Worm (Caenorhabditis elegans) whole organism, midembryonic: ENCODE data around the gene R10E4.3.

Experiments used
- T22C8.4 ChIP-seq: fragments of 200-800 bp; sonication (Bioruptor generic); IDR thresholded peaks from 2 replicates; pipeline ENCODE4 v1.3.6; 2022; ENCODE audit warnings: missing genetic modification characterization, missing compliant biosample characterization
- cog-1 ChIP-seq: sonication (generic microtip); optimal IDR thresholded peaks from 2 replicates; lab custom pipeline; 2016; ENCODE audit warnings: missing genetic modification characterization, missing compliant biosample characterization
- tab-1 ChIP-seq: fragments of 200-800 bp; sonication (Bioruptor generic); IDR thresholded peaks from 2 replicates; pipeline ENCODE4 v1.3.6; 2022; ENCODE audit warnings: missing genetic modification characterization, missing compliant biosample characterization
- ztf-23 ChIP-seq: fragments of 200-800 bp; sonication (Bioruptor generic); IDR thresholded peaks from 2 replicates; pipeline ENCODE4 v1.3.6; 2022; ENCODE audit warnings: missing genetic modification reagents, missing genetic modification characterization, missing compliant biosample characterization
- ztf-29 ChIP-seq: fragments of 200-800 bp; sonication (Bioruptor generic); IDR thresholded peaks from 2 replicates; pipeline ENCODE4 v1.3.6; 2022; ENCODE audit warnings: missing genetic modification reagents, missing genetic modification characterization, missing compliant biosample characterization

DNA sequence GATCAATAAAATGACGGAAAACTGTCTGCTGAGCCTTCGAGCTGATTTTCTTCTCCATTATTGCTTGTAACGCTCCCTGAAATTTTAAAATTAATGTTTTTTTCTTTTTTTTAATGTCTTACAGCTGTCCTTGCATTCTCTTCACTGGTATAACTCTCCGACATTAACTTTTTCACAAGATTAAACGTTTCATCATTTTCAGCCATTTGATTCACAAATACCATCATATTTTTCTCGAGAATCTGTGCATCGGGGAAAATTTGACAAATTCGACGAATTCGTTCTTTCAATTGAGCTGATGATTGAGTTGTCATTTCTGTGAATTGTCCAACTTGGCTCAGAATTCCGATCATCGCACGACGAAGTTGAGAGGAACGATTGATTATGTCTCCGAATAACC lies 22.0 kb upstream of the R10E4.3 start:
- TF ChIP-seq ztf-23, result no peak
- TF ChIP-seq T22C8.4 (GFP tag; lab: Robert Waterston, UW), result no peak
- TF ChIP-seq ztf-29 (GFP tag; lab: Robert Waterston, UW), result no peak
- no peak for TF ChIP-seq cog-1 (tag; lab: Kevin White, UChicago)
- no peak for TF ChIP-seq tab-1 (GFP tag; lab: Robert Waterston, UW)
